Worm (Caenorhabditis elegans) whole organism, L3 larva: ENCODE measurements around the gene K08F9.1.

ENCODE experiments used
- ceh-82 ChIP-seq: fragments of 150-350 bp; optimal IDR thresholded peaks from 2 replicates; lab custom pipeline; 2014; ENCODE audit warnings: missing biosample characterization, missing genetic modification characterization
- elt-1 ChIP-seq: fragments of 150-350 bp; optimal IDR thresholded peaks from 2 replicates; lab custom pipeline; 2014; ENCODE audit warnings: missing biosample characterization, missing genetic modification characterization
- fos-1 ChIP-seq: fragments of 150-350 bp; optimal IDR thresholded peaks from 2 replicates; lab custom pipeline; 2014; ENCODE audit warnings: missing biosample characterization, missing genetic modification characterization
- jun-1 ChIP-seq: fragments of 150-350 bp; optimal IDR thresholded peaks from 2 replicates; lab custom pipeline; 2014; ENCODE audit warnings: missing biosample characterization, missing genetic modification reagents, missing genetic modification characterization
- lin-15B ChIP-seq: fragments of 150-350 bp; optimal IDR thresholded peaks from 2 replicates; lab custom pipeline; 2014; ENCODE audit warnings: missing biosample characterization, missing genetic modification characterization
- nhr-12 ChIP-seq: fragments of 150-350 bp; optimal IDR thresholded peaks from 2 replicates; lab custom pipeline; 2014; ENCODE audit warnings: missing biosample characterization, missing genetic modification characterization
- nhr-237 ChIP-seq: fragments of 150-350 bp; optimal IDR thresholded peaks from 2 replicates; lab custom pipeline; 2014; ENCODE audit warnings: missing biosample characterization, missing genetic modification characterization
- nhr-28 ChIP-seq: fragments of 150-350 bp; optimal IDR thresholded peaks from 2 replicates; lab custom pipeline; 2014; ENCODE audit warnings: missing biosample characterization, missing genetic modification characterization
- pha-4 ChIP-seq: fragments of 150-350 bp; optimal IDR thresholded peaks from 2 replicates; lab custom pipeline; 2014; ENCODE audit warnings: missing biosample characterization, missing genetic modification reagents, missing genetic modification characterization
- unc-62 ChIP-seq: fragments of 150-350 bp; sonication (generic microtip); optimal IDR thresholded peaks from 4 replicates; lab custom pipeline; 2014; ENCODE audit warnings: missing biosample characterization, missing genetic modification reagents, missing genetic modification characterization

DNA sequence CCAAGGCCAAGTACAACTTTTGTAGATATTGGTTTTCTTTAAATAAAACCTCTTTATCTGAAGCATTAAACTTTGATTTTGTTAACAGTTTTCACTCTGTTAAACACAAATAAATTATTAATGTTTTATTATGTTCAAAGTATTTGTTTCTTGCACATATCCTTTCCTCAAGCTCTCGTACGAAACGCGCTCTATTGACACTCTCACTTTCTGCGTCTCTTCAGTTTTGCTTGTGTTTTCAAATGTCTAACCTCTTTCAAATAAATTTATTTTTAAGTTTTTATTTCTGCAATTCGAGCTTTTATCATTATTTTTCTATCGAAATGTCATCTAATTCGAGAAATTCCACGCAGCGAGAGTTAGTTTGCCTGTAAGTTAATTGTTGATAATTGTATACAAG is 613 bp upstream of the K08F9.1 start, which contains the start of gene K08F9.4:
- TF ChIP-seq ceh-82 (tag; lab: Kevin White, UChicago) = no peak
- TF ChIP-seq nhr-237 (tag; lab: Kevin White, UChicago) = no peak
- peak; percentile 87 for TF ChIP-seq lin-15B (tag; lab: Kevin White, UChicago)
- no peak for TF ChIP-seq nhr-28 (tag; lab: Kevin White, UChicago)
- TF ChIP-seq unc-62 (GFP tag; lab: Kevin White, UChicago) = no peak
- TF ChIP-seq nhr-12 (tag; lab: Kevin White, UChicago) = no peak
- TF ChIP-seq elt-1 = no peak
- no peak for TF ChIP-seq jun-1 (tag; lab: Kevin White, UChicago)
- TF ChIP-seq pha-4 (tag; lab: Kevin White, UChicago) = peak; percentile 93
- no peak for TF ChIP-seq fos-1
